Worm (Caenorhabditis elegans): ENCODE results near the gene tofu-6.

The tofu-6 gene

DNA sequence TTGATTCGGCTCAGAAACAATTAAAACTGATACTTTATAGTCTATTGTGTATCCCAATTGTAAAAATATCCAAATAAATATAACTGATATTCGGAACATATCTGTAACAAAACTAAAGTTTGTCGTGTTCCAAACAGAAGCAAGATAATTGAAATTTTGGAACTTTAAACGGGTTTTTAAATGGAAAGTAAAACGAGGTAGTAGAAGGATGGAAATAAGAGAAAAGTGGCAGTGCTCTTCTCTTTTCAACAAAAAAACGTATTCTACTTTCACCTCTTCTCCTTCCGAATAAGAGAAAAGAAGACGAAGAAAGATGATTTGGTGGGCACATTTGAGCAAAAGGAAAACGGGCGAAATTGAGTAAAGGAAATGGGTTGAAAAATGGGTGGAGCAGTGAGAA is 25.5 kb downstream of the tofu-6 start, which contains the start of gene nmr-1:
Gene nmr-1, minus strand, starts transcription at position 101 of the 400 bp plus-strand sequence.
- TF ChIP-seq bed-3 (GFP tag; optimal IDR thresholded peaks at IDR 0.05) (no peak), ceh-43 (GFP tag; optimal IDR thresholded peaks at IDR 0.05) (no peak), blmp-1 (tag; optimal IDR thresholded peaks at IDR 0.05) (no peak), hlh-1 (tag; optimal IDR thresholded peaks at IDR 0.05) (no peak), ces-1 (GFP tag; optimal IDR thresholded peaks at IDR 0.05) (no peak), zip-8 (tag; optimal IDR thresholded peaks at IDR 0.05) (no peak), nhr-76 (tag; optimal IDR thresholded peaks at IDR 0.05) (no peak), nhr-2 (tag; optimal IDR thresholded peaks at IDR 0.05) (no peak), lin-32 (GFP tag; optimal IDR thresholded peaks at IDR 0.05) (no peak), unc-120 (tag; optimal IDR thresholded peaks at IDR 0.05; ENCODE audit: poor library complexity, severe bottlenecking) (no peak), mep-1 (tag; optimal IDR thresholded peaks at IDR 0.05) (no peak), sptf-1 (tag; optimal IDR thresholded peaks at IDR 0.05) (no peak), unc-62 (GFP tag; optimal IDR thresholded peaks at IDR 0.05) (no peak), elt-3 (tag; optimal IDR thresholded peaks at IDR 0.05) (no peak), nhr-237 (tag; optimal IDR thresholded peaks at IDR 0.05) (no peak), ceh-83 (GFP tag; optimal IDR thresholded peaks at IDR 0.05) (no peak), lin-13 (tag; optimal IDR thresholded peaks at IDR 0.05) (no peak), unc-39 (tag; optimal IDR thresholded peaks at IDR 0.05) (no peak), cnd-1 (tag; optimal IDR thresholded peaks at IDR 0.05) (no peak), ztf-11 (tag; optimal IDR thresholded peaks at IDR 0.05) (no peak)

DNA sequence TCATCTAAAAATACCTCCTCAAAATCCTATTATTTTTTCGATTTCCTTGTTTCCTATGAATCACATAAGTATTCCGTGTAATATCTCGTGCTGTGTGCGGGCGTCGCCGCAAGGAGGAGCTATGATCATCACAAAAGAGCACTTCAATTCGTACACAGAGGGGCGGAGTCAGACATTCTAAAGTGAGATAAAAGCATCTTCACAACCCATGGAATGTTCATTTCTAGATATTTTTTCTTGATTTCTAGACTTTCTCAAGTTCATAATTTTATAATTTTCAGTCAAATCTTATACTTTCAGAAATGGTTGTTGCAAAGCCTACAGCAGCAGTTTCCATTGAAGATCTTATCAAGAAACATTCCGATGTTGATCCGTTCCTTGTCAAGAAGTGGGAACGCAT is 26.3 kb downstream of the tofu-6 start, which contains the start of gene cex-1:
Gene cex-1, plus strand, starts transcription at position 301 of the 400 bp plus-strand sequence.
- TF ChIP-seq sem-2 (GFP tag; optimal IDR thresholded peaks at IDR 0.05) = no peak
- no peak for TF ChIP-seq nhr-12 (tag; optimal IDR thresholded peaks at IDR 0.05)
- no peak for TF ChIP-seq nhr-76 (tag; optimal IDR thresholded peaks at IDR 0.05)

DNA sequence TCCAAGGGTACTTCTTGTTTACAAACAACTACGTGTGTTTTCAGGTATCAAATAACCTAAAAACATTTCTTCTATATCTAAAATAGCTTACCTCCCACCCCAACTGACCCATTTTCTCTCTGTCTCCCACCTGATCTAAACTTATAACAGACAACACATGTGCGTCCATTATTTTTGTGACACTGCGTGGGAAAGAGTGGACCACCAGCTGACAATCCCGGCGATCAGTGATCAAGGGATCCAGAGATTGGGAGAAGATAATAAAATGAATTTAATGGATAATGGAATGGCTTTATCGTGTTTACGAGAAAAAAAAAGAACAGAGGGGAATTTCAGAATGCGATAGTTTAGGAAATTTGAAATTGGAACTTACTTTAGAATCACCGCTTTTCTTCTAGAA is 28.2 kb downstream of the tofu-6 start:
- TF ChIP-seq hlh-1 (tag; optimal IDR thresholded peaks at IDR 0.05) (peak; percentile 87), unc-62 (GFP tag; optimal IDR thresholded peaks at IDR 0.05) (peak; percentile 8), unc-120 (tag; optimal IDR thresholded peaks at IDR 0.05; ENCODE audit: poor library complexity, severe bottlenecking) (no peak)

DNA sequence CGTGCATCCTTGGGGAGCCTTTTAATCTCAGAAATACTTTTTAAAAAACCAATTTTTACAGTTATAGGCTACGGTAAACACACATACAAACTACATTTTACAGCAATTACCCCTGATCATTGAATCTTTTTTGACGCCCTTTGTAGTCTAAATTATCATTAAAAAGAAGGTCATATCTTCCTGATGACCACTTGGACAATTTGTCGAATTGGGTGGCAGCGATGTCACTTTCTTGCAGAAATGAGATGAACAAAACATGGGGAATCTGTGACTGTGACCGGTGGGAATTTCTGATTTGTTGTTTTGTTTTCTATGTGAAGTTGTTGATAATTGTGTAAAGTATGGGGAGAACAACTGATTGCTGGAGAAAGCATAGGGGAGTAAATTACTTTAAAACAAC is 28.6 kb downstream of the tofu-6 start:
- TF ChIP-seq lin-13 (tag; optimal IDR thresholded peaks at IDR 0.05) (no peak), nhr-12 (tag; optimal IDR thresholded peaks at IDR 0.05) (no peak), unc-62 (GFP tag; optimal IDR thresholded peaks at IDR 0.05) (no peak), hlh-1 (tag; optimal IDR thresholded peaks at IDR 0.05) (no peak)

DNA sequence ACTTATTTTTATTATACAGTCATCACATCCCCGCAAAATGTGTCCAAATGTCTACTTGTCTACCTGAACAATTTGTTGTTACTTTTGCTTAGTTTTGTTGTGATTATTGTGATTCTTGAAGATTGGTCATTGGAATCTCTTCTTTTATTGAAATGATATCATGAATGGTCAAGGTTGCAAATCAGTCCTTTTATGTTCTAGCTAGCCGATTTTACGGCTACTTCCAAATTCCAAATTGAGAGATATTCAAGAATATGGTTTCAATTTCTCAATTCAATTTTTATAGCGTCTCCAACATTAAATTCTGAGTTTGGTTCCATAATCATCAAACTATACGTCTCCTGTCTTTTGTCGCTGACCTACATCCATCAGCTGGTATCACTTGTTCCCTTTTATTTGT is 30.2 kb downstream of the tofu-6 start:
- TF ChIP-seq sptf-1 (tag; optimal IDR thresholded peaks at IDR 0.05) = no peak
- TF ChIP-seq lin-13 (tag; optimal IDR thresholded peaks at IDR 0.05) = no peak
- no peak for TF ChIP-seq unc-39 (tag; optimal IDR thresholded peaks at IDR 0.05)
- no peak for TF ChIP-seq mls-2 (tag; optimal IDR thresholded peaks at IDR 0.05)
- no peak for TF ChIP-seq lsy-2 (tag; optimal IDR thresholded peaks at IDR 0.05)
- TF ChIP-seq snpc-4 (tag; optimal IDR thresholded peaks at IDR 0.05) = no peak
- no peak for TF ChIP-seq mep-1 (tag; optimal IDR thresholded peaks at IDR 0.05)
- TF ChIP-seq drap-1 (GFP tag; optimal IDR thresholded peaks at IDR 0.05) = no peak
- no peak for TF ChIP-seq zip-8 (tag; optimal IDR thresholded peaks at IDR 0.05)
- TF ChIP-seq ces-1 (GFP tag; optimal IDR thresholded peaks at IDR 0.05) = no peak

DNA sequence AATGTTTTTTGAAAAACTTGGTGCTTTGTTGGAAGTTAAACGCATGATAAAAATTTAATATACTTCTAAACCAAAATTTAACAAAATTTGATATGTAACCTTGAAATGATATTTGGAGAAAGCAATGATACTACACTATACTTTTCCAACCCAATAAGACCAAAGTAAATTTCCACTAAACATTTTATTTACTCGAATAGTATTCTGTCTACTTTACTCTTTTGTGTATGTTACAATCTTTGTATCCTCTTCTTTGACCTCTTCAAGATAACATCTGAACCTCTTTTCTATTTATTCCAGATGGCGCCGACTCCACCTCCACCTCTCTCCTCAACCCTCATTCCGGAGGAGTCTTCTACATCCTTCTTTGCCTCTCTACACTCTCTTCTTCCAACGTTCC is 32.5 kb downstream of the tofu-6 start, which contains the start of gene dhs-5:
Gene dhs-5, plus strand, starts transcription at position 301 of the 400 bp plus-strand sequence.
- TF ChIP-seq hlh-1 (tag; optimal IDR thresholded peaks at IDR 0.05) (no peak), mep-1 (tag; optimal IDR thresholded peaks at IDR 0.05) (no peak), blmp-1 (tag; optimal IDR thresholded peaks at IDR 0.05) (no peak), nhr-12 (tag; optimal IDR thresholded peaks at IDR 0.05) (no peak), bed-3 (GFP tag; optimal IDR thresholded peaks at IDR 0.05) (no peak)

DNA sequence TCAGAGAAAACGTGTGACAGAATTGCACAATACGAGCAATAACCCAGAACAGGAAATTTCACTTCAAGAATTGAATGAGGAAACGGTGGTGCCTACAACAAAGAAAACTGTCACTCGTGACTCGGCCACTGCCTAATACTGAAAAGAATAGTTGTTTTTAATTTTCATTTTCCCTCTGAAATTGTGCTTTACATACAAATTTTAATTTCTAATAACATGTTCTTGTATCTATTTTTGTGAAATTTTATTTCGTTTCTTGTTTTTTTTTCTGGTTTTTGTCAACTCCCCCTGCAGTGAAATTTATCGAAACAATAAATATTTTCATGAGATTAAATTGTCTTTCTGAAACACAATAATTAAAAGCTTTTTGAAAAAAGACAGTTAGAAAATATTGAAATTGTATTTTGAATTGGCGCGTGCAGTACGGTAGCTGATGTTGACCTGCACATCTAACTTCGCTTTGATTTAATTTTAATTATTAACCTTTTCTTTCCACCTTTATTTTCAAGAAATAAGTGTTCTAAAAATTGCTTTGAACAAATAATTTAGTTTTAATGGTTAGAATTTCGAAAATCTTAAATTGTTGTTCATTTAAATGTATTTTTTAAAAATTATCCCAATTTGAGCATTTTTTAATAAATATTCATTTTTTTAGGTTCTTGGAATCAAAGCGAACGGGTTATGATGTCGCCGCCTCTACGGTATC is 34.8 kb downstream of the tofu-6 start, which contains the start of gene daz-1:
Gene daz-1, plus strand, starts transcription at position 656 of the 706 bp plus-strand sequence.
- TF ChIP-seq bed-3 (GFP tag; optimal IDR thresholded peaks at IDR 0.05) (no peak), snpc-4 (tag; optimal IDR thresholded peaks at IDR 0.05) (no peak), unc-62 (GFP tag; optimal IDR thresholded peaks at IDR 0.05) (no peak), ceh-39 (tag; optimal IDR thresholded peaks at IDR 0.05) (no peak), hlh-1 (tag; optimal IDR thresholded peaks at IDR 0.05) (no peak), lsy-2 (tag; optimal IDR thresholded peaks at IDR 0.05) (no peak), cnd-1 (tag; optimal IDR thresholded peaks at IDR 0.05) (no peak), ham-2 (GFP tag; optimal IDR thresholded peaks at IDR 0.05) (no peak), flh-1 (GFP tag; optimal IDR thresholded peaks at IDR 0.05) (no peak), ceh-43 (GFP tag; optimal IDR thresholded peaks at IDR 0.05) (no peak), lin-32 (GFP tag; optimal IDR thresholded peaks at IDR 0.05) (no peak), ceh-83 (GFP tag; optimal IDR thresholded peaks at IDR 0.05) (no peak)
